Fruit fly (Drosophila melanogaster): ENCODE measurements around the gene CG18787.

Gene CG18787

DNA sequence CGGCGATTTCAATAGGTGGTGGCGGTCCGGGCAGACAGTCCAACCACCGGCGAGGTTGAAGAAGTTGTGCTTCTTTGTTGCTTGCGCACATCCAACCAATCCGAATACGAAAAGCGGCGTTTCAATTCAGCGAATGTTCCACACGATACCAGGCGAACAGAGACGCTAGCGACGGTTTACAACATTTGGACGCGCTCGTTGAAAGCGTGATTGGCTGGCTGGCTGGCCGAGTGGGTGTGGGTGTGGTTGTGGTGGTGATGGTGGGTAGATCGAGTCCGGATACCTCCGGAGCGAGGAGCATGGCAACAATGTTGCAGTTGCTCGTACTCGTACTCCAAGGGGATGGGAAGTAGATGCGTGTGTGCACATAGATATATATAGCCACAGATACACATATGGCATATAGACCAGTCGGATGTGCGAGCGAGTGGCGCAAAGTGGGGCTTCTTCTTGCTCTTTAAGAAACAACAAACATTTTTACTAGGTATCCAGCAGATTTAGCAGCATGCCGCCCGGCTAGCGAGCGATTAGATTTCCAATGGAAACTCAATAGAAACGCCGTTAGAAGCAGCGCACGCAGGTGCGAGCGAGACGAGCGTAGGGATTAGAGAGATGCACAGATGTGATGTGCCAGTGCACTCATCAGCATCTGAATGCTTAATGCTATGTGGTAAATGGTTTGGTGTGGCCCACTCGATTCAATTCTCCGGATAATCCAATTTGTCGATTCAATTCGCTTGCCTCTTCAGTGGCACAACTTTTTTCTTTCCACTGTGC, 11.1 kb upstream of the CG18787 start:
- TF ChIP-seq run (tag; optimal IDR thresholded peaks at IDR 0.05), result peak; percentile 62
- peak in 1 of 2 experiments; percentile 44 for TF ChIP-seq Hr51 (GFP tag; optimal IDR thresholded peaks at IDR 0.05)
- peak; percentile 65 for TF ChIP-seq nom (GFP tag; optimal IDR thresholded peaks at IDR 0.05)
- TF ChIP-seq ERR (GFP tag; optimal IDR thresholded peaks at IDR 0.05), result peak; percentile 21
- TF ChIP-seq Dbx (GFP tag; IDR thresholded peaks at IDR 0.05), result no peak
- TF ChIP-seq CG17829 (tag; optimal IDR thresholded peaks at IDR 0.05), result no peak
- peak; percentile 73 for TF ChIP-seq mirr (GFP tag; optimal IDR thresholded peaks at IDR 0.05)
- peak; percentile 91 for TF ChIP-seq CG4707 (GFP tag; optimal IDR thresholded peaks at IDR 0.05)
- peak; percentile 91 for TF ChIP-seq cg (GFP tag; optimal IDR thresholded peaks at IDR 0.05)
- TF ChIP-seq sc (optimal IDR thresholded peaks at IDR 0.05), result no peak
- peak; percentile 33 for TF ChIP-seq sc (GFP tag; optimal IDR thresholded peaks at IDR 0.05)
- TF ChIP-seq salm (tag; optimal IDR thresholded peaks at IDR 0.05), result peak; percentile 12
- TF ChIP-seq CG2889 (GFP tag; IDR thresholded peaks at IDR 0.05), result no peak
- no peak for TF ChIP-seq CG33213 (GFP tag; optimal IDR thresholded peaks at IDR 0.05)
- no peak for TF ChIP-seq ap (GFP tag; IDR thresholded peaks at IDR 0.05)
- no peak for TF ChIP-seq Six4 (GFP tag; optimal IDR thresholded peaks at IDR 0.05)
- peak; percentile 7 for TF ChIP-seq stwl (tag; optimal IDR thresholded peaks at IDR 0.05)
- peak; percentile 90 for TF ChIP-seq CG1832 (GFP tag; optimal IDR thresholded peaks at IDR 0.05)
- TF ChIP-seq twi (tag; optimal IDR thresholded peaks at IDR 0.05), result peak; percentile 86
- TF ChIP-seq dati (GFP tag; IDR thresholded peaks at IDR 0.05), result no peak
- peak; percentile 84 for TF ChIP-seq cwo (GFP tag; optimal IDR thresholded peaks at IDR 0.05)
- TF ChIP-seq CG13624 (GFP tag; optimal IDR thresholded peaks at IDR 0.05), result peak; percentile 41
- TF ChIP-seq kay (GFP tag; optimal IDR thresholded peaks at IDR 0.05), result peak; percentile 20
- no peak for TF ChIP-seq vnd (GFP tag; IDR thresholded peaks at IDR 0.05; ENCODE audit: partially characterized antibody)
- TF ChIP-seq maf-S (GFP tag; optimal IDR thresholded peaks at IDR 0.05), result no peak
- TF ChIP-seq gsb (GFP tag; IDR thresholded peaks at IDR 0.05), result no peak
- TF ChIP-seq Deaf1 (tag; optimal IDR thresholded peaks at IDR 0.05), result peak; percentile 79
- no peak for TF ChIP-seq CG9876 (GFP tag; optimal IDR thresholded peaks at IDR 0.05)
- TF ChIP-seq stc (GFP tag; IDR thresholded peaks at IDR 0.05), result no peak
- TF ChIP-seq bsh (GFP tag; optimal IDR thresholded peaks at IDR 0.05), result peak in 1 of 2 experiments; percentile 42
- peak; percentile 74 for TF ChIP-seq odd (GFP tag; optimal IDR thresholded peaks at IDR 0.05)
- no peak for TF ChIP-seq Ptx1 (GFP tag; IDR thresholded peaks at IDR 0.05)
- peak; percentile 16 for TF ChIP-seq CG8388 (GFP tag; optimal IDR thresholded peaks at IDR 0.05)
- no peak for TF ChIP-seq Fer3 (tag; optimal IDR thresholded peaks at IDR 0.05)
- peak; percentile 46 for TF ChIP-seq CG6254 (GFP tag; optimal IDR thresholded peaks at IDR 0.05)
- TF ChIP-seq CG8290 (GFP tag; optimal IDR thresholded peaks at IDR 0.05), result no peak
- TF ChIP-seq CG8290 (tag; optimal IDR thresholded peaks at IDR 0.05), result peak; percentile 20 to 77
- peak; percentile 23 for TF ChIP-seq CG1529 (GFP tag; optimal IDR thresholded peaks at IDR 0.05)
- peak; percentile 76 for TF ChIP-seq HmgZ (tag; optimal IDR thresholded peaks at IDR 0.05)
- TF ChIP-seq CG7556 (GFP tag; optimal IDR thresholded peaks at IDR 0.05), result no peak
- TF ChIP-seq CG8281 (tag; optimal IDR thresholded peaks at IDR 0.05), result no peak
- no peak for TF ChIP-seq Hsf (GFP tag; optimal IDR thresholded peaks at IDR 0.05)
- peak; percentile 50 for TF ChIP-seq sqz (GFP tag; optimal IDR thresholded peaks at IDR 0.05)
- TF ChIP-seq CoRest (tag; optimal IDR thresholded peaks at IDR 0.05), result peak; percentile 10
- no peak for TF ChIP-seq Dp (GFP tag; optimal IDR thresholded peaks at IDR 0.05)
- peak; percentile 39 for TF ChIP-seq pho (GFP tag; optimal IDR thresholded peaks at IDR 0.05)
- TF ChIP-seq Dip3 (GFP tag; optimal IDR thresholded peaks at IDR 0.05), result no peak
- TF ChIP-seq dan (GFP tag; IDR thresholded peaks at IDR 0.05), result no peak
- no peak for TF ChIP-seq CG18619 (GFP tag; optimal IDR thresholded peaks at IDR 0.05)
- peak; percentile 18 for TF ChIP-seq pb (GFP tag; optimal IDR thresholded peaks at IDR 0.05)

All from whole organism, embryonic.